Worm (Caenorhabditis elegans): ENCODE data around the gene pigb-1.

Gene pigb-1

DNA sequence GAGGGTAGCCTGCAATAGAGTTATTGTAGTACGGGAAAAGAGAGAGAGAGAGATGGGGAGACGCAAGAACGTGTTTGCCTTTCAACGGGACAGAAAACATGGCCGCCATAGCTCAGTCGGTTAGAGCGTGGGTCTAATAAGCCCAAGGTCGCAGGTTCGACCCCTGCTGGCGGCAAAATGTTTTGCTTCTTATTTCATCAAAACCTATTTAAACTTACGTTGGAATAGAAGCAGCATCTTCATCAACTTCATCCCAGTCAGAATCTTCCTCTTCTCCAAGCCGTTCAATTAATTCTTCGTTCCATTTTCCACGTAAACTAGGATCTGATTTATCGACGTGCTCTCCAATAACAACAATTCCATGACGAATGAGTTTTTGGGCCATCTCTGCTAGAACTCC, 39.8 kb upstream of the pigb-1 start (continued):
- TF ChIP-seq madf-8 (GFP tag; conservative IDR thresholded peaks at IDR 0.05) (peak; percentile 31; the same call in 1 of the 2 replicates), F22D6.2 (tag; optimal IDR thresholded peaks at IDR 0.05) (no peak), nhr-80 (tag; optimal IDR thresholded peaks at IDR 0.05) (peak; percentile 24), him-1 (tag; optimal IDR thresholded peaks at IDR 0.05) (peak; percentile 38), C06A6.2 (GFP tag; conservative IDR thresholded peaks at IDR 0.05) (peak; percentile 35; the same call in 1 of the 2 replicates), dpff-1 (tag; optimal IDR thresholded peaks at IDR 0.05) (no peak), ztf-26 (tag; optimal IDR thresholded peaks at IDR 0.05) (peak; percentile 45)

ce11 chrII:5031612-5032011, 38.7 kb upstream of the pigb-1 start, which contains the start of gene wdr-83:
Gene wdr-83, minus strand, starts transcription at chrII:5031712.
- TF ChIP-seq let-526 (GFP tag; IDR thresholded peaks at IDR 0.05), result no peak
- no peak for TF ChIP-seq zim-3 (tag; optimal IDR thresholded peaks at IDR 0.05)
- TF ChIP-seq C06A6.2 (GFP tag; conservative IDR thresholded peaks at IDR 0.05), result no peak
- TF ChIP-seq tbx-9 (tag; optimal IDR thresholded peaks at IDR 0.05; ENCODE audit: borderline replicate concordance), result no peak
- no peak for TF ChIP-seq bed-1 (GFP tag; IDR thresholded peaks at IDR 0.05)
- TF ChIP-seq ztf-22 (GFP tag; optimal IDR thresholded peaks at IDR 0.05), result no peak
- TF ChIP-seq lir-1 (GFP tag; conservative IDR thresholded peaks at IDR 0.05), result no peak
- no peak for TF ChIP-seq attf-5 (GFP tag; optimal IDR thresholded peaks at IDR 0.05)

ce11 chrII:5027952-5028351, 35.1 kb upstream of the pigb-1 start:
- TF ChIP-seq tbx-9 (tag; optimal IDR thresholded peaks at IDR 0.05; ENCODE audit: borderline replicate concordance) (no peak), repo-1 (tag; optimal IDR thresholded peaks at IDR 0.05) (no peak), ekl-4 (GFP tag; IDR thresholded peaks at IDR 0.05) (no peak), unc-62 (GFP tag; optimal IDR thresholded peaks at IDR 0.05) (no peak), T07F8.4 (tag; optimal IDR thresholded peaks at IDR 0.05) (no peak), snpc-4 (GFP tag; optimal IDR thresholded peaks at IDR 0.05) (no peak), snpc-4 (tag; optimal IDR thresholded peaks at IDR 0.05) (no peak), zim-3 (tag; optimal IDR thresholded peaks at IDR 0.05) (no peak), nhr-120 (GFP tag; IDR thresholded peaks at IDR 0.05) (no peak), D2030.7 (GFP tag; IDR thresholded peaks at IDR 0.05) (no peak), akir-1 (GFP tag; optimal IDR thresholded peaks at IDR 0.05) (no peak), gei-17 (GFP tag; optimal IDR thresholded peaks at IDR 0.05) (no peak), ceh-40 (GFP tag; IDR thresholded peaks at IDR 0.05) (no peak), Y67H2A.10 (GFP tag; conservative IDR thresholded peaks at IDR 0.05) (no peak)

- peak; percentile 59 for TF ChIP-seq nhr-80 (tag; optimal IDR thresholded peaks at IDR 0.05)
- no peak for TF ChIP-seq T07F8.4 (tag; optimal IDR thresholded peaks at IDR 0.05)
These were observed 29.5 kb upstream of the pigb-1 start, which contains the start of the genes nsy-1 and F59A6.13 for ce11 chrII:5022381-5022855. Gene nsy-1, plus strand, starts transcription at chrII:5022757. Gene F59A6.13, plus strand, starts transcription at chrII:5022805.

ce11 chrII:5021518-5021917, 28.6 kb upstream of the pigb-1 start:
- no peak for TF ChIP-seq tbp1 (GFP tag; optimal IDR thresholded peaks at IDR 0.05)
- TF ChIP-seq attf-5 (GFP tag; optimal IDR thresholded peaks at IDR 0.05), result no peak
- TF ChIP-seq madf-8 (GFP tag; conservative IDR thresholded peaks at IDR 0.05), result no peak
- no peak for TF ChIP-seq F49E8.2 (tag; optimal IDR thresholded peaks at IDR 0.05; ENCODE audit: insufficient read depth)

DNA sequence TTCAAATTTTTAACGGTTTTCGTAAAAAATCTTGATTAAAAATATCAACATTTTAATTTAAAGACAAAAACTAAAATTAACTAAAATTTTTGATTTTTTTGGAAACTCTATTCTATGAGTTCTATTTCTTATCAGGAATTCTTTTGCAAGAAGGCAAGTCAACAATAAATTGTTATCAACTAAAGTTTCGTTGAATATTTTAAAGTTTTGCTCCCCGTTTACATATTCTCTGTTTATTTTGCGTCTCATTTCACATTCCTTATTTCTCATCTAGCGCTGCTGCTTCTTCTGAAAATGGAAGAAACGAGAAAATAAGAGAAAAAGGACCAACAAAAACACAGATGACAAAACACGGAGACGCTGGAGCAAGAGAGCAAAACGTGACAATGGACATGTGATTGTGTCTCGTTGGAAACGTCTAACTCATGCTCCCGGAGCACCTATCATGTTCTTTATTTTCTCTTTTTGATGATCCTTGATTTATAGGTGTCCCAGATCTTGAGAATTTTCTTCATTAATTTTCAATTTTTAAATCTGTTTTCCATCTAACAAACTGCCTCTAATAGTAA, 27.7 kb upstream of the pigb-1 start:
- TF ChIP-seq let-526 (GFP tag; IDR thresholded peaks at IDR 0.05) (0 out of 2 replicates have a peak, but pooled peaks have one; percentile 23), nhr-80 (tag; optimal IDR thresholded peaks at IDR 0.05) (peak; percentile 12), aptf-2 (GFP tag; conservative IDR thresholded peaks at IDR 0.05) (no peak)

Measured in whole organism, young adult.